Fruit fly (Drosophila melanogaster) whole organism, pupa: Measurements from ENCODE around the gene CG42374.

Experiments
- CG10348 ChIP-seq: fragments of 200-800 bp; sonication (Bioruptor generic); IDR thresholded peaks from 2 replicates; pipeline ENCODE4 v1.3.6; 2022; ENCODE audit warnings: missing biosample characterization, missing genetic modification characterization
- CG12605 ChIP-seq: fragments of 200-800 bp; sonication (Bioruptor generic); IDR thresholded peaks from 2 replicates; pipeline ENCODE4 v1.3.6; 2022; ENCODE audit warnings: missing biosample characterization, missing genetic modification characterization
- CG32121 ChIP-seq: fragments of 200-800 bp; sonication (Bioruptor generic); IDR thresholded peaks from 2 replicates; pipeline ENCODE4 v1.3.6; 2022; ENCODE audit warnings: missing biosample characterization, missing genetic modification characterization
- CG34367 ChIP-seq: fragments of 200-800 bp; sonication (Bioruptor generic); optimal IDR thresholded peaks from 2 replicates; lab custom pipeline; 2018; ENCODE audit warnings: missing biosample characterization, mild to moderate bottlenecking, missing genetic modification characterization

- TF ChIP-seq CG10348 (no peak), CG12605 (no peak), CG32121 (no peak), CG34367 (tag; lab: Kevin White, UChicago) (no peak)
Measured at dm6 chr3L:19270542-19270941, 7.0 kb downstream of the CG42374 start, which contains the start of gene CG14088.
